Worm (Caenorhabditis elegans) whole organism, L3 larva: Measurements from ENCODE around the gene C49C8.6.

ENCODE experiments used
- elt-1 ChIP-seq: fragments of 150-350 bp; optimal IDR thresholded peaks from 2 replicates; lab custom pipeline; 2014; ENCODE audit warnings: missing biosample characterization, missing genetic modification characterization
- elt-2 ChIP-seq: sonication (generic microtip); optimal IDR thresholded peaks from 2 replicates; lab custom pipeline; 2016; ENCODE audit warnings: missing genetic modification reagents, mild to moderate bottlenecking, missing genetic modification characterization, missing compliant biosample characterization
- fkh-2 ChIP-seq: fragments of 150-350 bp; optimal IDR thresholded peaks from 2 replicates; lab custom pipeline; 2014; ENCODE audit warnings: missing biosample characterization, missing genetic modification reagents, missing genetic modification characterization
- fos-1 ChIP-seq: fragments of 150-350 bp; optimal IDR thresholded peaks from 2 replicates; lab custom pipeline; 2014; ENCODE audit warnings: missing biosample characterization, missing genetic modification characterization
- mdl-1 ChIP-seq: fragments of 150-350 bp; optimal IDR thresholded peaks from 2 replicates; lab custom pipeline; 2014; ENCODE audit warnings: missing biosample characterization, missing genetic modification characterization
- mml-1 ChIP-seq: fragments of 150-350 bp; sonication (generic microtip); optimal IDR thresholded peaks from 3 replicates; lab custom pipeline; 2014; ENCODE audit warnings: missing biosample characterization, missing genetic modification characterization
- nfya-1 ChIP-seq: sonication (generic microtip); optimal IDR thresholded peaks from 2 replicates; lab custom pipeline; 2017; ENCODE audit warnings: missing genetic modification characterization, mild to moderate bottlenecking, missing compliant biosample characterization, antibody characterized with exemption, moderate library complexity; ENCODE audit not compliant: insufficient read depth
- nhr-12 ChIP-seq: fragments of 150-350 bp; optimal IDR thresholded peaks from 2 replicates; lab custom pipeline; 2014; ENCODE audit warnings: missing biosample characterization, missing genetic modification characterization
- nhr-28 ChIP-seq: fragments of 150-350 bp; optimal IDR thresholded peaks from 2 replicates; lab custom pipeline; 2014; ENCODE audit warnings: missing biosample characterization, missing genetic modification characterization
- nhr-77 ChIP-seq: fragments of 150-350 bp; optimal IDR thresholded peaks from 2 replicates; lab custom pipeline; 2014; ENCODE audit warnings: missing biosample characterization, missing genetic modification characterization
- pha-4 ChIP-seq: fragments of 150-350 bp; optimal IDR thresholded peaks from 2 replicates; lab custom pipeline; 2014; ENCODE audit warnings: missing biosample characterization, missing genetic modification reagents, missing genetic modification characterization
- pqm-1 ChIP-seq: fragments of 150-350 bp; optimal IDR thresholded peaks from 2 replicates; lab custom pipeline; 2017; ENCODE audit warnings: missing biosample characterization, missing genetic modification characterization, inconsistent platforms
- snpc-4 ChIP-seq: fragments of 150-350 bp; optimal IDR thresholded peaks from 2 replicates; lab custom pipeline; 2014; ENCODE audit warnings: missing biosample characterization, missing genetic modification characterization
- unc-39 ChIP-seq: sonication (generic microtip); optimal IDR thresholded peaks from 4 replicates; lab custom pipeline; 2017; ENCODE audit warnings: missing biosample characterization, missing genetic modification characterization
- zag-1 ChIP-seq: fragments of 150-350 bp; optimal IDR thresholded peaks from 2 replicates; lab custom pipeline; 2014; ENCODE audit warnings: missing biosample characterization, missing genetic modification characterization

Gene C49C8.6

DNA sequence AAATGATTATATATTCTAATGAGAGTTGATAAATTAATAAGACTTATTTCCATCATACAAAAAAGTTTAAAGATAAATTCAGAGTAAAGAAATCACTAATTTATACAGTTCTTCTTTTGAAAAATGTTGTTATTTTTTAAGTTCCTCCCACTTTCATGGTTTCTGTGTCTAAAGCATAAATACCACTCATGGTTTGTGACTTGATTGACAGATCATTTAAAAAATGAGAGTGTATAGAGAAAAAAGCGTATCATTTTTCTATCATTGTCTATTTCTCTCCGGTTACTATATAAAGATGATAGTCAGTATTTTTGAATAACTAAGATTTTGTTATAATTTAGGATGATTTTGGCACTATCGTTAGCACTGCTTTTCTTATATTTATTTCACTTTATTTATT lies 43.3 kb downstream of the C49C8.6 start, which contains the start of gene cyp-33E3:
cyp-33E3 (plus strand) TSS at position 316 of the 400 bp plus-strand sequence.
- TF ChIP-seq elt-2 (tag; lab: Kevin White, UChicago) (peak; percentile 17), fkh-2 (no peak)

DNA sequence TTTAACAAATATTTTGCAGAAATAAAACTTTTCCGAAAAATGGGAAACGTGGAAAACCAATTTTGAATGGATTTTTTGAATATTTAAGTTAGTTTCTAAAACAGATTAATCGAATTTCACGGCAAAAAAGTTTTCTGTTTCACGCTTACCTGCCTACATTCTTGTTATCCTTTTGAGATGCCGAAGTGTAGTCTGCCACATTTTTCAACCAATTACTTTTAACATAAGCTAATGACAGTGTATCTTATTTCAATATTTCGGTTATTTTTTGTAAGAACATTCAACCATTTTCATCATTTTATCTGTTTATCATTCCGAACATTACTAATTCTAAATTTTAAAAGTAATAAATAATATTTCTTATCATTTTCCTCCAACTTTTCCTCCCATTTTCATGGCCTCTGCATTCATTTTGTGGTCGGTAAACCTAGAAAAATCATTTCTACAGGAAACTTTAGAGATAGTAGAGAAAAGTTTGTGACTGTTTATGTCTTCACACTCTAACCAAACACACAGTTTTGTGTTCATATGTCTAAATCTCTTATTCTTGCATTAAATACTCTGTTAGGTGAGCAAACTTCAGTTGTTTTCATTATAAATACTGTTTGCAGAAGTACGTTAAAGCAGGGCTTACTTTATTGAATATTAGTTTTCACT lies 46.0 kb downstream of the C49C8.6 start, which contains the start of the genes F42A9.17 and cyp-33E2:
F42A9.17 (minus strand) TSS at position 51 of the 657 bp plus-strand sequence.
cyp-33E2 (plus strand) TSS at position 449 of the 657 bp plus-strand sequence.
- TF ChIP-seq elt-2 (tag; lab: Kevin White, UChicago): peak; percentile 67
- peak; percentile 91 for TF ChIP-seq pha-4 (tag; lab: Kevin White, UChicago)
- no peak for TF ChIP-seq snpc-4 (tag; lab: Kevin White, UChicago)
- no peak for TF ChIP-seq zag-1 (tag; lab: Kevin White, UChicago)
- peak; percentile 83 for TF ChIP-seq pqm-1 (tag; lab: Kevin White, UChicago)

DNA sequence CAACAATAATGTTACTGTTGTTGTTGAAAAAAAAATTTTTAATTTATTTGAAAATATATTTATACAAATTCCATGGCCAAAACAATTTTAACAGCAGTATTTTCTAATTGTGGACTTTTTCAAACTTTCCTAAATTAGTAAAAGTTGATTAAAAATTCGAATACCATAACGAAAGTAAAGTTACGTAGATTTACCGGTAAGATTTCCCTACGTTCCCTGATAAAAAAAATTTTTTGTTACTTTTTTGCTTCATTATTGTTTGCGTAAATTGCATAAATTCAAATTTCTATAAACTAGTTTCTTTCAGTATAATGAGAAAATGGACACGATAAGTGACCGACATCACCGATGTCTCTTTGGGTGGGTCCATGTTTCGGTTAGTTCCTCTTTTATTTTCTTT lies 49.1 kb downstream of the C49C8.6 start, which contains the start of gene F42A9.6:
F42A9.6 (plus strand) TSS at position 301 of the 400 bp plus-strand sequence.
- TF ChIP-seq nfya-1 (tag; lab: Kevin White, UChicago): no peak
- TF ChIP-seq nhr-28: no peak
- TF ChIP-seq snpc-4 (tag; lab: Kevin White, UChicago): no peak
- TF ChIP-seq fos-1 (tag; lab: Kevin White, UChicago): no peak
- TF ChIP-seq nhr-12: no peak
- TF ChIP-seq mml-1: no peak
- no peak for TF ChIP-seq mdl-1 (tag; lab: Kevin White, UChicago)
- TF ChIP-seq nhr-77: no peak

DNA sequence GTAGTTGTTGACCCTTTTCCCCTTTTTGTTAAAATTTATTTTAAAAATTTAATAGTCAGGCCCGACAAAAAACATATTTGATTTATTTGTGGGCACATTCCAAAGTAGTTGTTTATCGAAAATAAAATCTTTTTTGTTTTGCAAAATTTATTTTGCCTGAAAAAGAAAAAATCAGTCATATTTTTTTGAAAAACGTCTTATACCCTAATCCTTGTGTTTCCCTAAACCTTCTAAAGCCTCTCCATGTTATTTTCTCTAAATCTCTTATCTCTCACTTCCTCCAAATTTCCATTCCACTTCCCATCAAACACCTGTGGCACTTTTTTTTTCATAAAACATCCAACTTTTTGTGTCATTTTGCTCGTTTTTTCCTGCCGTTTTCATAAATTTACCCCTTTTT lies 49.8 kb downstream of the C49C8.6 start:
- TF ChIP-seq elt-1 (tag; lab: Kevin White, UChicago) (peak; percentile 63), unc-39 (tag; lab: Kevin White, UChicago) (no peak)
